Fruit fly (Drosophila melanogaster): Measurements from ENCODE around the gene CG13998.

The CG13998 gene

DNA sequence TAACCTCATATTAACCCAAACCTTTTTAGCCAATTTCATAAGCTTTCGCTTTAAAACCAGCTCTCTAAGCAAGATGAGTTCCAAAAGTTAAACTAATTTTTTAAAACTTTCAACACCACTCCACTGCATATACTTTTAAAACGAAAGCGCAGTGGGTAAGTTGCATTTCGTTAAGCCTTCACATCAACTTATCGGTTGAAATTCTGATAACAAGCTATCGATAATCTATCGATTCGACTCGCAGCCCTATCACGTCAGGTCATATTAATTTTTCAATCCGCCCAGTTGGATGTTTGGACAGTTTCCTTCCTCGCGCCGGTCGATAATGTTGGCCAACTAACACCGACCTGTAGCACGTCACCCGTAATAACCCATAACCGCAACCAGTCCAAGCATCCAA, 29.5 kb upstream of the CG13998 start, which contains the start of gene ifc (continued):
- TF ChIP-seq CG7928 (GFP tag; optimal IDR thresholded peaks at IDR 0.05), result peak; percentile 98
- TF ChIP-seq CG31388 (GFP tag; optimal IDR thresholded peaks at IDR 0.05), result no peak
- TF ChIP-seq CG15269 (tag; optimal IDR thresholded peaks at IDR 0.05), result peak; percentile 61
- peak; percentile 30 for TF ChIP-seq Hr3 (GFP tag; optimal IDR thresholded peaks at IDR 0.05)
- no peak for TF ChIP-seq CG11560 (tag; IDR thresholded peaks at IDR 0.05)
- peak; percentile 58 for TF ChIP-seq CG7839 (tag; optimal IDR thresholded peaks at IDR 0.05)
- peak; percentile 38 for TF ChIP-seq ems (GFP tag; optimal IDR thresholded peaks at IDR 0.05)
- TF ChIP-seq Bteb2 (GFP tag; optimal IDR thresholded peaks at IDR 0.05), result peak; percentile 47
- no peak for TF ChIP-seq CG32772 (GFP tag; IDR thresholded peaks at IDR 0.05)
- peak; percentile 74 for TF ChIP-seq shn (GFP tag; optimal IDR thresholded peaks at IDR 0.05)
- no peak for TF ChIP-seq CG3726 (GFP tag; IDR thresholded peaks at IDR 0.05)
- peak; percentile 22 for TF ChIP-seq fd3F (GFP tag; optimal IDR thresholded peaks at IDR 0.05)
- peak; percentile 35 for TF ChIP-seq pho (GFP tag; optimal IDR thresholded peaks at IDR 0.05)
- TF ChIP-seq kni (GFP tag; optimal IDR thresholded peaks at IDR 0.05), result no peak
- peak; percentile 51 for TF ChIP-seq Dip3 (GFP tag; optimal IDR thresholded peaks at IDR 0.05)
- TF ChIP-seq Atf-2 (GFP tag; optimal IDR thresholded peaks at IDR 0.05), result peak; percentile 45
- peak; percentile 99 for TF ChIP-seq CG7357 (GFP tag; IDR thresholded peaks at IDR 0.05)
- peak; percentile 36 for TF ChIP-seq pum (GFP tag; optimal IDR thresholded peaks at IDR 0.05)
- peak; percentile 36 for TF ChIP-seq CG10979 (tag; optimal IDR thresholded peaks at IDR 0.05)
- TF ChIP-seq Lim3 (GFP tag; IDR thresholded peaks at IDR 0.05), result no peak
- TF ChIP-seq CG17612 (GFP tag; IDR thresholded peaks at IDR 0.05), result no peak
- TF ChIP-seq CG30403 (GFP tag; optimal IDR thresholded peaks at IDR 0.05), result peak; percentile 68
- TF ChIP-seq p53 (GFP tag; optimal IDR thresholded peaks at IDR 0.05), result peak; percentile 49
- TF ChIP-seq btn (GFP tag; optimal IDR thresholded peaks at IDR 0.05), result no peak
- TF ChIP-seq Hey (tag; optimal IDR thresholded peaks at IDR 0.05), result no peak
- TF ChIP-seq CG18764 (GFP tag; optimal IDR thresholded peaks at IDR 0.05), result peak; percentile 40
- TF ChIP-seq cad (GFP tag; optimal IDR thresholded peaks at IDR 0.05), result no peak
- TF ChIP-seq Poxn (GFP tag; IDR thresholded peaks at IDR 0.05), result no peak
- no peak for TF ChIP-seq crol (GFP tag; IDR thresholded peaks at IDR 0.05)
- peak; percentile 36 for TF ChIP-seq CG4282 (GFP tag; optimal IDR thresholded peaks at IDR 0.05)
- peak; percentile 51 for TF ChIP-seq Mad (GFP tag; optimal IDR thresholded peaks at IDR 0.05)
- peak; percentile 71 for TF ChIP-seq Camta (GFP tag; optimal IDR thresholded peaks at IDR 0.05)
- TF ChIP-seq luna (GFP tag; optimal IDR thresholded peaks at IDR 0.05), result peak; percentile 66
- no peak for TF ChIP-seq CG32767 (GFP tag; IDR thresholded peaks at IDR 0.05)
- TF ChIP-seq kah (GFP tag; optimal IDR thresholded peaks at IDR 0.05), result peak; percentile 18
- peak; percentile 52 for TF ChIP-seq kay (GFP tag; optimal IDR thresholded peaks at IDR 0.05)
- TF ChIP-seq CG10267 (tag; optimal IDR thresholded peaks at IDR 0.05), result peak; percentile 77
- no peak for TF ChIP-seq E2f2 (GFP tag; IDR thresholded peaks at IDR 0.05)
- no peak for TF ChIP-seq CG7745 (tag; optimal IDR thresholded peaks at IDR 0.05)
- peak; percentile 36 for TF ChIP-seq exex (tag; optimal IDR thresholded peaks at IDR 0.05)
- TF ChIP-seq CG9727 (GFP tag; optimal IDR thresholded peaks at IDR 0.05), result peak; percentile 54
- TF ChIP-seq Sry-δ (GFP tag; optimal IDR thresholded peaks at IDR 0.05), result peak; percentile 82
- TF ChIP-seq CG9817 (tag; optimal IDR thresholded peaks at IDR 0.05), result peak; percentile 68
- peak; percentile 86 for TF ChIP-seq CG12659 (GFP tag; optimal IDR thresholded peaks at IDR 0.05)
- TF ChIP-seq jigr1 (GFP tag; IDR thresholded peaks at IDR 0.05), result no peak
- TF ChIP-seq Sin3A (optimal IDR thresholded peaks at IDR 0.05), result peak; percentile 39
- no peak for TF ChIP-seq dati (GFP tag; IDR thresholded peaks at IDR 0.05)
- TF ChIP-seq rib (GFP tag; IDR thresholded peaks at IDR 0.05), result no peak
- no peak for TF ChIP-seq lmd (GFP tag; IDR thresholded peaks at IDR 0.05)
- peak; percentile 62 for TF ChIP-seq vfl (GFP tag; optimal IDR thresholded peaks at IDR 0.05)
- TF ChIP-seq CG2199 (GFP tag; IDR thresholded peaks at IDR 0.05), result no peak
- no peak for TF ChIP-seq Blimp-1 (GFP tag; optimal IDR thresholded peaks at IDR 0.05)
- TF ChIP-seq cato (GFP tag; optimal IDR thresholded peaks at IDR 0.05; ENCODE audit: borderline replicate concordance), result peak; percentile 17

Data from whole organism, embryonic.